Worm (Caenorhabditis elegans) whole organism, L4/young adult: ENCODE data around the gene pqn-37.

Experiments
- W03F9.2 ChIP-seq: fragments of 150-350 bp; optimal IDR thresholded peaks from 2 replicates; lab custom pipeline; 2014; ENCODE audit warnings: missing biosample characterization, missing genetic modification characterization
- him-1 ChIP-seq: sonication (generic microtip); optimal IDR thresholded peaks from 2 replicates; lab custom pipeline; 2016; ENCODE audit warnings: missing genotype, missing genetic modification reagents, missing genetic modification characterization, missing compliant biosample characterization

DNA sequence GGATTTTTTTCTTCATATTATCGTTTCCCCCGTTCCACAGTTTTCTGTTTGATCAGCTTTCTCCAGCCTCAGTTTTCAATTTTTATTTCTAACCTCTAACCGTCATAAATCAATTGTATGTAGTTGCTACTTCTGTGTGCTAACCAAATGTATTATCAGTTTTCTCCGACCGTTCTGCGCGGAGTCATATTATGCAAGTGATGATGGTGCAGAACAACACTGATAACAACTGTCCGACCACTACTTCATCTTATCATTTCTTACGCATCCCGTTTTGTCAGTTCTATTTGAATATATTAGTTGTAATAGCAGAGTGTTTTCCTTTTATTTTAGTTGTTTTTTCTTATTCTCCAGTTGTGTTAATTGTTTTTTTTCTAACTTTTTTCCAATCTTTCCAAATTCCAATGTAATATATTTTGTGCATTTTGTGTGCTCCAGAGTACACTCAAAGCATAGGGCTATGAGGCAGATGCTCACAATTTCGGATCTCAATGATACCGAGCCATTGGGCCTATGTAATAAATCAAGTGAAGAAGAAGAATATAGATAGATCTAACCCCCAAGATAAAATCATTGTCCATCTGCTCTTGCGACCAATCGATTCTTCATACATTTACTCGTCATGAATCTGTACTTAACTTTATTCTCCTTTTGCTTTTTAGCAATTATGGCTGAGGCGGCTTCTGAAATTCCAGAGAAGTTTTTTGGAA is 6.6 kb upstream of the pqn-37 start, which contains the start of gene lbp-3:
- TF ChIP-seq W03F9.2 (tag; lab: Kevin White, UChicago) (no peak), him-1 (tag; lab: Kevin White, UChicago) (no peak)
